Fruit fly (Drosophila melanogaster) whole organism, pupa: ENCODE results near the gene CG13005.

Source experiments
- CG10348 ChIP-seq: fragments of 200-800 bp; sonication (Bioruptor generic); IDR thresholded peaks from 2 replicates; pipeline ENCODE4 v1.3.6; 2022; ENCODE audit warnings: missing biosample characterization, missing genetic modification characterization
- CG12605 ChIP-seq: fragments of 200-800 bp; sonication (Bioruptor generic); IDR thresholded peaks from 2 replicates; pipeline ENCODE4 v1.3.6; 2022; ENCODE audit warnings: missing biosample characterization, missing genetic modification characterization
- CG13204 ChIP-seq: fragments of 200-800 bp; sonication (Bioruptor generic); optimal IDR thresholded peaks from 2 replicates; lab custom pipeline; 2018; ENCODE audit warnings: missing biosample characterization, mild to moderate bottlenecking, missing genetic modification characterization, moderate library complexity
- CG14655 ChIP-seq: fragments of 200-800 bp; sonication (Bioruptor generic); optimal IDR thresholded peaks from 3 replicates; lab custom pipeline; 2017; ENCODE audit warnings: mild to moderate bottlenecking, missing biosample characterization, missing genetic modification reagents, missing genetic modification characterization
- CG34367 ChIP-seq: fragments of 200-800 bp; sonication (Bioruptor generic); optimal IDR thresholded peaks from 2 replicates; lab custom pipeline; 2018; ENCODE audit warnings: missing biosample characterization, mild to moderate bottlenecking, missing genetic modification characterization
- CG8159 ChIP-seq: fragments of 200-800 bp; sonication (Bioruptor generic); optimal IDR thresholded peaks from 3 replicates; lab custom pipeline; 2018; ENCODE audit warnings: missing biosample characterization, mild to moderate bottlenecking, missing genetic modification characterization, moderate library complexity
- CG8301 ChIP-seq: fragments of 200-800 bp; sonication (Bioruptor generic); optimal IDR thresholded peaks from 2 replicates; lab custom pipeline; 2018; ENCODE audit warnings: missing biosample characterization, mild to moderate bottlenecking, missing genetic modification characterization
- CG9948 ChIP-seq: fragments of 200-800 bp; sonication (Bioruptor generic); optimal IDR thresholded peaks from 2 replicates; lab custom pipeline; 2018; ENCODE audit warnings: missing biosample characterization, mild to moderate bottlenecking, missing genetic modification characterization, moderate library complexity
- EcR ChIP-seq: fragments of 200-800 bp; sonication (Bioruptor generic); optimal IDR thresholded peaks from 3 replicates; lab custom pipeline; 2019; ENCODE audit warnings: missing biosample characterization, missing genetic modification characterization, mild to moderate bottlenecking, moderate library complexity, missing genetic modification reagents
- Ets98B ChIP-seq: fragments of 200-800 bp; sonication (Bioruptor generic); IDR thresholded peaks from 2 replicates; pipeline ENCODE4 v1.3.6; 2022; ENCODE audit warnings: missing biosample characterization, missing genetic modification characterization
- Pif1A ChIP-seq: fragments of 200-800 bp; sonication (Bioruptor generic); optimal IDR thresholded peaks from 3 replicates; lab custom pipeline; 2016; ENCODE audit warnings: missing biosample characterization, missing genetic modification characterization
- Pif1B ChIP-seq: fragments of 200-800 bp; sonication (Bioruptor generic); optimal IDR thresholded peaks from 3 replicates; lab custom pipeline; 2016; ENCODE audit warnings: missing biosample characterization, missing genetic modification characterization
- Snoo ChIP-seq: fragments of 200-800 bp; sonication (Bioruptor generic); optimal IDR thresholded peaks from 3 replicates; lab custom pipeline; 2017; ENCODE audit warnings: missing biosample characterization, mild to moderate bottlenecking, missing genetic modification characterization, inconsistent platforms
- fd96Ca ChIP-seq: fragments of 200-800 bp; sonication (Bioruptor generic); IDR thresholded peaks from 3 replicates; pipeline ENCODE4 v1.3.6; 2022; ENCODE audit warnings: missing biosample characterization, missing genetic modification characterization

DNA sequence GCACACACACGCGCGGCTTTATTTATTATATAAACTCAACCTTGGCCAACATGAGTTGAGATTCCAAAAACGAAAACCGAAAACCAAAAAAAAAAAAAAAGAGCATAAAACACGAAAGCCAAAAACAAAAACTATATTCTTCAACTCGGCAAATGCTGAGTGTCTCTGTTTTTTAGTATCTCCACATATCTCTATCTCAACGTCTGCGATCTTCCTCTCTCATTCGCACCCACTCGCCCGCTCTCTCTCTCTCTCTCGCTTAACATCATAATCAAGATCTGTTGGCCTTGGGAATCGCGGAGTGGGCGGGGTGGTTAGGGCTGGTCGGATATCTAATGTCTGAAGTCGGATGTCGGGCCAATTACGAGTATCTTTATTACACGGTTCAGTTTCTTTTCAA, 23.2 kb upstream of the CG13005 start:
- TF ChIP-seq CG8159 = no peak
- TF ChIP-seq Ets98B (GFP tag; lab: Robert Waterston, UW) = no peak
- no peak for TF ChIP-seq CG34367 (tag; lab: Kevin White, UChicago)
- no peak for TF ChIP-seq Pif1A
- TF ChIP-seq Snoo (tag; lab: Kevin White, UChicago) = no peak
- TF ChIP-seq Pif1B (GFP tag; lab: Kevin White, UChicago) = no peak
- TF ChIP-seq EcR (GFP tag; lab: Kevin White, UChicago) = no peak
- no peak for TF ChIP-seq CG14655 (GFP tag; lab: Kevin White, UChicago)
- TF ChIP-seq CG9948 = no peak
- no peak for TF ChIP-seq CG10348 (GFP tag; lab: Robert Waterston, UW)
- TF ChIP-seq CG8301 (tag; lab: Kevin White, UChicago) = no peak
- TF ChIP-seq CG12605 (GFP tag; lab: Robert Waterston, UW) = no peak
- no peak for TF ChIP-seq fd96Ca (GFP tag; lab: Robert Waterston, UW)
- no peak for TF ChIP-seq CG13204 (GFP tag; lab: Kevin White, UChicago)
